Fruit fly (Drosophila melanogaster) whole organism: Measurements from ENCODE around the gene CG15412.

Experiments used
- psq ChIP-seq: fragments of >200 bp; optimal IDR thresholded peaks from 2 replicates; lab custom pipeline; 2017
- usp ChIP-seq: fragments of >200 bp; optimal IDR thresholded peaks from 2 replicates; lab custom pipeline; 2017; ENCODE audit warnings: missing biosample characterization, missing genetic modification characterization, mixed read lengths

DNA sequence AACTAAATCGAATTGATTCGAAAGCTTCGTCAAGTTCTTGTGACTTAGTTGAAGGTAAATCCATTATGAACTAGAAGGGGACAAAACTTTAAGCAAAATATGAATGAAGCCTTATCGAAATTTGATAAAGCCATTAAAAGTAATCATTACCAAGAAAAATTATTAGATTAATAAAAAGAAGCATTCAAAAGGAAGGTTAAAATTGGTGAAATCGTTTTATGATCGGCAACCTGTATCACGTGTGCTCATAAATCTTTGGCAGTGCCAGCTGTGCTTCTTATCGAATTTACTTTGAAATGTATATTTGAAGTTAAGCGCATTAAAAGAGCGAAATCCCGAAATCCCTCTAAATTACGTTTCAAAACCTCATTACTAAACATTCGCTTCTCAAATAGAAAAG, 13.7 kb downstream of the CG15412 start:
- no peak for TF ChIP-seq usp
- TF ChIP-seq psq, result no peak
